Fruit fly (Drosophila melanogaster) whole organism, embryonic: ENCODE data around the gene CG45544.

Experiments
- Ada2b ChIP-seq: fragments of 200-800 bp; sonication (Bioruptor generic); IDR thresholded peaks from 2 replicates; pipeline ENCODE4 v1.3.6; 2022; ENCODE audit warnings: missing biosample characterization, missing genetic modification characterization
- BEAF-32 ChIP-seq: fragments of 200-800 bp; sonication (Bioruptor generic); optimal IDR thresholded peaks from 3 replicates; lab custom pipeline; 2017; ENCODE audit warnings: missing biosample characterization, missing genetic modification characterization, mild to moderate bottlenecking, moderate library complexity, missing genetic modification reagents
- Blimp-1 ChIP-seq: fragments of 200-800 bp; sonication (Bioruptor generic); optimal IDR thresholded peaks from 3 replicates; lab custom pipeline; 2018; ENCODE audit warnings: missing biosample characterization, missing genetic modification characterization, mild to moderate bottlenecking, moderate library complexity, missing genetic modification reagents
- Bteb2 ChIP-seq: fragments of 200-800 bp; sonication (Bioruptor generic); optimal IDR thresholded peaks from 2 replicates; lab custom pipeline; 2016; ENCODE audit warnings: missing biosample characterization, missing genetic modification characterization
- CG10431 ChIP-seq: fragments of 200-800 bp; sonication (Bioruptor generic); optimal IDR thresholded peaks from 3 replicates; lab custom pipeline; 2018; ENCODE audit warnings: missing biosample characterization, mild to moderate bottlenecking, missing genetic modification characterization
- CG11247 ChIP-seq: fragments of 200-800 bp; sonication (Bioruptor generic); IDR thresholded peaks from 2 replicates; pipeline ENCODE4 v1.3.6; 2022; ENCODE audit warnings: missing biosample characterization, missing genetic modification characterization
- CG13123 ChIP-seq: fragments of 200-800 bp; sonication (Bioruptor generic); optimal IDR thresholded peaks from 2 replicates; lab custom pipeline; 2016; ENCODE audit warnings: missing biosample characterization, missing genetic modification characterization
- CG16779 ChIP-seq: fragments of 200-800 bp; sonication (Bioruptor generic); IDR thresholded peaks from 2 replicates; pipeline ENCODE4 v1.3.6; 2022; ENCODE audit warnings: missing biosample characterization, missing genetic modification characterization
- CG18011 ChIP-seq: fragments of 200-800 bp; sonication (Bioruptor generic); optimal IDR thresholded peaks from 2 replicates; lab custom pipeline; 2017; ENCODE audit warnings: missing biosample characterization, missing genetic modification characterization, mild to moderate bottlenecking, moderate library complexity, missing genotype
- CG2202 ChIP-seq: fragments of 200-800 bp; sonication (Bioruptor generic); optimal IDR thresholded peaks from 2 replicates; lab custom pipeline; 2018; ENCODE audit warnings: missing biosample characterization, mild to moderate bottlenecking, missing genetic modification characterization
- CG2678 ChIP-seq: fragments of 200-800 bp; sonication (Bioruptor generic); optimal IDR thresholded peaks from 3 replicates; lab custom pipeline; 2019; ENCODE audit warnings: missing biosample characterization, mild to moderate bottlenecking, missing genetic modification characterization, moderate library complexity
- CG34224 ChIP-seq: fragments of 200-800 bp; sonication (Bioruptor generic); IDR thresholded peaks from 3 replicates; pipeline ENCODE4 v1.3.6; 2022; ENCODE audit warnings: missing biosample characterization, missing genetic modification characterization; ENCODE audit not compliant: partially characterized antibody
- CG3726 ChIP-seq: fragments of 200-800 bp; sonication (Bioruptor generic); IDR thresholded peaks from 3 replicates; pipeline ENCODE4, ENCODE4 v1.3.6; 2022; ENCODE audit warnings: missing biosample characterization, missing genetic modification characterization
- CG6175 ChIP-seq: fragments of 200-800 bp; sonication (Bioruptor generic); IDR thresholded peaks from 3 replicates; pipeline ENCODE4 v1.3.6; 2022; ENCODE audit warnings: missing biosample characterization, missing genetic modification characterization
- CG6272 ChIP-seq: fragments of 200-800 bp; sonication (Bioruptor generic); IDR thresholded peaks from 2 replicates; pipeline ENCODE4 v1.3.6; 2022; ENCODE audit warnings: missing biosample characterization, missing genetic modification characterization
- CG7271 ChIP-seq: fragments of 200-800 bp; sonication (Bioruptor generic); optimal IDR thresholded peaks from 2 replicates; lab custom pipeline; 2018; ENCODE audit warnings: missing biosample characterization, mild to moderate bottlenecking, missing genetic modification characterization, moderate library complexity
- CG7745 ChIP-seq: fragments of 200-800 bp; sonication (Bioruptor generic); optimal IDR thresholded peaks from 2 replicates; lab custom pipeline; 2018; ENCODE audit warnings: missing biosample characterization, mild to moderate bottlenecking, missing genetic modification characterization, moderate library complexity
- CG7839 ChIP-seq: fragments of 200-800 bp; sonication (Bioruptor generic); optimal IDR thresholded peaks from 3 replicates; lab custom pipeline; 2018; ENCODE audit warnings: missing biosample characterization, mild to moderate bottlenecking, missing genetic modification characterization, moderate library complexity
- CG8944 ChIP-seq: fragments of 200-800 bp; sonication (Bioruptor generic); optimal IDR thresholded peaks from 3 replicates; lab custom pipeline; 2016; ENCODE audit warnings: missing biosample characterization, missing genetic modification characterization
- CG9215 ChIP-seq: fragments of 200-800 bp; sonication (Bioruptor generic); IDR thresholded peaks from 2 replicates; pipeline ENCODE4 v1.3.6; 2022; ENCODE audit warnings: missing biosample characterization, missing genetic modification characterization
- CG9932 ChIP-seq: fragments of 200-800 bp; sonication (Bioruptor generic); IDR thresholded peaks from 2 replicates; pipeline ENCODE4 v1.3.6; 2022; ENCODE audit warnings: missing biosample characterization, missing genetic modification characterization
- Chrac-16 ChIP-seq: fragments of 200-800 bp; sonication (Bioruptor generic); optimal IDR thresholded peaks from 3 replicates; lab custom pipeline; 2016; ENCODE audit warnings: missing biosample characterization, missing genetic modification characterization
- HHEX ChIP-seq: fragments of 200-800 bp; sonication (Bioruptor generic); optimal IDR thresholded peaks from 3 replicates; lab custom pipeline; 2017; ENCODE audit warnings: missing biosample characterization, mild to moderate bottlenecking, missing genetic modification characterization, missing genetic modification reagents
- Hmr ChIP-seq: fragments of 200-800 bp; sonication (Bioruptor generic); optimal IDR thresholded peaks from 3 replicates; lab custom pipeline; 2017; ENCODE audit warnings: mild to moderate bottlenecking, missing biosample characterization, missing genetic modification reagents, missing genetic modification characterization
- Lhr ChIP-seq: fragments of 200-800 bp; sonication (Bioruptor generic); optimal IDR thresholded peaks from 3 replicates; lab custom pipeline; 2017; ENCODE audit warnings: mild to moderate bottlenecking, missing biosample characterization, missing genetic modification reagents, missing genetic modification characterization
- Lpt ChIP-seq: fragments of >200 bp; optimal IDR thresholded peaks from 2 replicates; lab custom pipeline; 2018; ENCODE audit warnings: missing biosample characterization, missing genetic modification characterization
- NK7.1 ChIP-seq: fragments of 200-800 bp; sonication (Bioruptor generic); optimal IDR thresholded peaks from 3 replicates; lab custom pipeline; 2016; ENCODE audit warnings: missing biosample characterization, missing genetic modification characterization
- Ptx1 ChIP-seq: fragments of 200-800 bp; sonication (Bioruptor generic); IDR thresholded peaks from 2 replicates; pipeline ENCODE4 v1.3.6; 2022; ENCODE audit warnings: missing biosample characterization, missing genetic modification characterization
- Six4 ChIP-seq: fragments of 200-800 bp; sonication (Bioruptor generic); optimal IDR thresholded peaks from 2 replicates; lab custom pipeline; 2016; ENCODE audit warnings: missing biosample characterization, missing genetic modification characterization
- Tbp ChIP-seq: fragments of >200 bp; optimal IDR thresholded peaks from 2 replicates; lab custom pipeline; 2018; ENCODE audit warnings: missing biosample characterization, missing genetic modification characterization
- Xrp1 ChIP-seq: fragments of 200-800 bp; sonication (Bioruptor generic); IDR thresholded peaks from 2 replicates; pipeline ENCODE4 v1.3.6; 2022; ENCODE audit warnings: missing biosample characterization, missing genetic modification characterization
- ato ChIP-seq: fragments of 200-800 bp; sonication (Bioruptor generic); IDR thresholded peaks from 2 replicates; pipeline ENCODE4 v1.3.6; 2022; ENCODE audit warnings: missing biosample characterization, missing genetic modification characterization; ENCODE audit not compliant: partially characterized antibody
- az2 ChIP-seq: fragments of 200-800 bp; sonication (Bioruptor generic); optimal IDR thresholded peaks from 3 replicates; lab custom pipeline; 2016; ENCODE audit warnings: missing biosample characterization, missing genetic modification characterization
- cad ChIP-seq: fragments of >200 bp; optimal IDR thresholded peaks from 2 replicates; lab custom pipeline; 2017; ENCODE audit warnings: missing biosample characterization, missing genetic modification characterization
- dimm ChIP-seq: fragments of 200-800 bp; sonication (Bioruptor generic); IDR thresholded peaks from 2 replicates; pipeline ENCODE4 v1.3.6; 2022; ENCODE audit warnings: missing biosample characterization, missing genetic modification characterization
- ems ChIP-seq: fragments of 200-800 bp; sonication (Bioruptor generic); optimal IDR thresholded peaks from 3 replicates; lab custom pipeline; 2016; ENCODE audit warnings: missing biosample characterization, missing genetic modification characterization
- hb ChIP-seq: fragments of 200-800 bp; sonication (Bioruptor generic); IDR thresholded peaks from 3 replicates; pipeline ENCODE4 v1.3.6; 2022; ENCODE audit warnings: missing biosample characterization, missing genetic modification characterization; ENCODE audit not compliant: partially characterized antibody
- jing ChIP-seq: fragments of 200-800 bp; sonication (Bioruptor generic); optimal IDR thresholded peaks from 2 replicates; lab custom pipeline; 2018; ENCODE audit warnings: missing biosample characterization, mild to moderate bottlenecking, missing genetic modification characterization
- jumu ChIP-seq: fragments of 200-800 bp; sonication (Bioruptor generic); optimal IDR thresholded peaks from 3 replicates; lab custom pipeline; 2016; ENCODE audit warnings: missing biosample characterization, missing genetic modification characterization
- kay ChIP-seq: fragments of 200-800 bp; sonication (Bioruptor generic); optimal IDR thresholded peaks from 2 replicates; lab custom pipeline; 2016; ENCODE audit warnings: missing biosample characterization, missing genetic modification characterization
- mam ChIP-seq: fragments of 200-800 bp; sonication (Bioruptor generic); optimal IDR thresholded peaks from 3 replicates; lab custom pipeline; 2016; ENCODE audit warnings: missing biosample characterization, missing genetic modification characterization
- oc ChIP-seq: fragments of 200-800 bp; sonication (Bioruptor generic); optimal IDR thresholded peaks from 2 replicates; lab custom pipeline; 2018; ENCODE audit warnings: missing biosample characterization, mild to moderate bottlenecking, missing genetic modification characterization, moderate library complexity
- onecut ChIP-seq: fragments of 200-800 bp; sonication (Bioruptor generic); IDR thresholded peaks from 2 replicates; pipeline ENCODE4 v1.3.6; 2022; ENCODE audit warnings: missing biosample characterization, missing genetic modification characterization
- otp ChIP-seq: fragments of 200-800 bp; sonication (Bioruptor generic); IDR thresholded peaks from 3 replicates; pipeline ENCODE4, ENCODE4 v1.3.6; 2022; ENCODE audit warnings: missing biosample characterization, missing genetic modification characterization
- peb ChIP-seq: fragments of 200-800 bp; sonication (Bioruptor generic); IDR thresholded peaks from 2 replicates; pipeline ENCODE4 v1.3.6; 2022; ENCODE audit warnings: missing biosample characterization, missing genetic modification characterization
- pnt ChIP-seq: fragments of 200-800 bp; sonication (Bioruptor generic); optimal IDR thresholded peaks from 3 replicates; lab custom pipeline; 2016; ENCODE audit warnings: missing biosample characterization, missing genetic modification characterization
- prd ChIP-seq, 3 experiments: fragments of >200 bp in 2 of 3; fragments of 200-800 bp in 1 of 3; sonication (Bioruptor generic) in 1 of 3; optimal IDR thresholded peaks in 2 of 3; IDR thresholded peaks in 1 of 3; 2 replicates in 2 of 3; 3 replicates in 1 of 3; pipeline versions ENCODE4 v1.3.6 to Lab custom; 2017 to 2022; ENCODE audit warnings: missing biosample characterization in 1 of 3, missing genetic modification characterization in 1 of 3
- pum ChIP-seq: fragments of 200-800 bp; sonication (Bioruptor generic); optimal IDR thresholded peaks from 2 replicates; lab custom pipeline; 2016; ENCODE audit warnings: missing biosample characterization, missing genetic modification characterization
- sr ChIP-seq: fragments of 200-800 bp; sonication (Bioruptor generic); IDR thresholded peaks from 3 replicates; pipeline ENCODE4 v1.3.6; 2022; ENCODE audit warnings: missing biosample characterization, missing genetic modification characterization
- wek ChIP-seq: fragments of 200-800 bp; sonication (Bioruptor generic); optimal IDR thresholded peaks from 3 replicates; lab custom pipeline; 2018; ENCODE audit warnings: missing biosample characterization, mild to moderate bottlenecking, missing genetic modification characterization, moderate library complexity

CG45544 gene

DNA sequence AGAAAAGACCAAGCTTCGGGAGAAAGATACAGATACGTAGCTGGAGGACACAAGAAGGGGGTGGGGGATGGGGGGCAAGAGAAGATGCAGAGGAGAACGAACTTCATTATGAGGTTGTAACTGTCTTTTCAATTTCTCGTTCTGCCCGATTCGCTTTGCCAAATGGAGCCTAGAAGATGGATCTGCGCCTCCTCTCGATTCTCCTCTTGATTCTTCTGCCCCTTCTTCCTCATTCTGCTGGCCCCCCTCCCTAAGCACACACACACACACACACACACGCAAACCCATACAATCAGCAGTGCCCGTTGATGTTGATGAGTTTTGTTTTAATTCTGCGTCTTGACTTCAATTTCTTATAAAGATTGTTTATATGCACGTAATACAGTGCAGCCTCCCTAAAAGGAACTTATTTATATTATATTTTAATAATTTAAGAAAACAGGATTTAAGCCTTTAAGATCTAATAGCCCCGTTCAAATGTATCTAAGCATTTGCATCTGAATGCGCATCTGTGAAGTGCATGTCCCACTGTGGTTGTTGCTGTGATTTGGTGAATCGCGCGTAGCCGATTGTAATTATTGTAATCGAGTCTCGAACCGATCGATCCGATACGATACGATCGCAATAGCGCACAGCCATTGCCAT lies 49.2 kb upstream of the CG45544 start (continued):
- TF ChIP-seq CG18011 (GFP tag; lab: Kevin White, UChicago) (no peak), Lpt (GFP tag; lab: Kevin White, UChicago) (no peak), ato (GFP tag; lab: Robert Waterston, UW) (no peak), CG3726 (GFP tag; lab: Robert Waterston, UW) (no peak; the same call in 2 of the 3 replicates), Six4 (GFP tag; lab: Kevin White, UChicago) (peak; percentile 11), CG16779 (GFP tag; lab: Robert Waterston, UW) (no peak), oc (tag; lab: Kevin White, UChicago) (no peak), pnt (no peak), kay (GFP tag; lab: Kevin White, UChicago) (no peak), Blimp-1 (peak; percentile 47), wek (GFP tag; lab: Kevin White, UChicago) (no peak), Ada2b (peak; percentile 61), CG7839 (tag; lab: Kevin White, UChicago) (peak; percentile 70), Lhr (GFP tag; lab: Kevin White, UChicago) (no peak), mam (GFP tag; lab: Kevin White, UChicago) (peak; percentile 30), CG9932 (peak; percentile 66), hb (no peak), Ptx1 (peak; percentile 82), CG6175 (GFP tag; lab: Robert Waterston, UW) (no peak; the same call in 2 of the 3 replicates), dimm (GFP tag; lab: Robert Waterston, UW) (0 out of 2 replicates have a peak, but pooled peaks have one; percentile 40), pum (GFP tag; lab: Kevin White, UChicago) (no peak), Chrac-16 (peak; percentile 47), onecut (GFP tag; lab: Robert Waterston, UW) (peak; percentile 76), sr (no peak), otp (GFP tag; lab: Robert Waterston, UW) (peak; percentile 63; the same call in 1 of the 3 replicates), CG13123 (GFP tag; lab: Kevin White, UChicago) (no peak), ems (no peak), cad (GFP tag; lab: Kevin White, UChicago) (no peak), CG6272 (GFP tag; lab: Robert Waterston, UW) (peak; percentile 40; the same call in 1 of the 2 replicates), CG7745 (tag; lab: Kevin White, UChicago) (no peak), CG2202 (tag; lab: Kevin White, UChicago) (no peak), CG9215 (GFP tag; lab: Robert Waterston, UW) (peak; percentile 43; the same call in 1 of the 2 replicates), HHEX (peak; percentile 45), prd (optimal IDR thresholded peaks at IDR 0.05; lab: Kevin White, UChicago) (no peak), prd (GFP tag; IDR thresholded peaks at IDR 0.05; lab: Robert Waterston, UW) (peak; percentile 77), BEAF-32 (GFP tag; lab: Kevin White, UChicago) (no peak), CG10431 (GFP tag; lab: Kevin White, UChicago) (peak; percentile 34), jing (no peak), CG34224 (no peak), peb (0 out of 2 replicates have a peak, but pooled peaks have one; percentile 44), jumu (no peak), Bteb2 (GFP tag; lab: Kevin White, UChicago) (no peak), NK7.1 (GFP tag; lab: Kevin White, UChicago) (no peak), Hmr (peak; percentile 36), CG11247 (GFP tag; lab: Robert Waterston, UW) (peak; percentile 47; the same call in 1 of the 2 replicates), CG2678 (tag; lab: Kevin White, UChicago) (peak; percentile 77), Xrp1 (GFP tag; lab: Robert Waterston, UW) (peak; percentile 75), CG8944 (GFP tag; lab: Kevin White, UChicago) (no peak), CG7271 (tag; lab: Kevin White, UChicago) (no peak), Tbp (GFP tag; lab: Kevin White, UChicago) (no peak), az2 (GFP tag; lab: Kevin White, UChicago) (peak; percentile 38)
